Fruit fly (Drosophila melanogaster) whole organism, wandering third instar larva: ENCODE measurements around the gene Cerk.
A peak's percentile ranks its signal among the peaks of the same experiment; 100 is the strongest.

Source experiments
- Abd-B ChIP-seq: fragments of >200 bp; optimal IDR thresholded peaks from 2 replicates; lab custom pipeline; 2017; ENCODE audit warnings: missing biosample characterization, missing genetic modification characterization
- CG32264 ChIP-seq: fragments of 200-800 bp; sonication (Bioruptor generic); optimal IDR thresholded peaks from 2 replicates; lab custom pipeline; 2016; ENCODE audit warnings: missing biosample characterization, missing genetic modification characterization
- CG9705 ChIP-seq: fragments of 200-800 bp; sonication (Bioruptor generic); optimal IDR thresholded peaks from 2 replicates; lab custom pipeline; 2018; ENCODE audit warnings: missing biosample characterization, mild to moderate bottlenecking, missing genetic modification characterization
- CrebA ChIP-seq: fragments of 200-800 bp; sonication (Bioruptor generic); optimal IDR thresholded peaks from 2 replicates; lab custom pipeline; 2016; ENCODE audit warnings: missing biosample characterization, mild to moderate bottlenecking, missing genetic modification characterization, borderline replicate concordance
- Dfd ChIP-seq: fragments of >200 bp; optimal IDR thresholded peaks from 2 replicates; lab custom pipeline; 2017; ENCODE audit warnings: missing biosample characterization, missing genetic modification characterization
- Dif ChIP-seq: fragments of 200-275, 200-300 bp; sonication (Bioruptor generic); optimal IDR thresholded peaks from 2 replicates; lab custom pipeline; 2018; ENCODE audit warnings: missing biosample characterization, missing genetic modification characterization; ENCODE audit not compliant: partially characterized antibody
- GATAd ChIP-seq: sonication (Bioruptor generic); optimal IDR thresholded peaks from 2 replicates; lab custom pipeline; 2016; ENCODE audit warnings: missing biosample characterization, missing genetic modification characterization
- HLH106 ChIP-seq: fragments of 200-800 bp; optimal IDR thresholded peaks from 3 replicates; lab custom pipeline; 2019; ENCODE audit warnings: missing biosample characterization, mild to moderate bottlenecking, missing genetic modification characterization, moderate library complexity
- Hnf4 ChIP-seq: fragments of 200-800 bp; sonication (Bioruptor generic); optimal IDR thresholded peaks from 2 replicates; lab custom pipeline; 2016; ENCODE audit warnings: missing biosample characterization, mild to moderate bottlenecking, missing genetic modification characterization
- Hr78 ChIP-seq: fragments of >200 bp; optimal IDR thresholded peaks from 2 replicates; lab custom pipeline; 2017; ENCODE audit warnings: missing biosample characterization, missing genetic modification characterization
- Hr83 ChIP-seq: fragments of 200-300 bp; sonication (Bioruptor generic); optimal IDR thresholded peaks from 2 replicates; lab custom pipeline; 2016; ENCODE audit warnings: missing biosample characterization, mild to moderate bottlenecking, missing genetic modification characterization, moderate library complexity; ENCODE audit not compliant: poor library complexity, severe bottlenecking
- Jra ChIP-seq: sonication (Bioruptor generic); optimal IDR thresholded peaks from 2 replicates; lab custom pipeline; 2016; ENCODE audit warnings: missing biosample characterization, missing genetic modification characterization
- Mio ChIP-seq: sonication (Bioruptor generic); optimal IDR thresholded peaks from 2 replicates; lab custom pipeline; 2016; ENCODE audit warnings: missing biosample characterization, missing genetic modification characterization
- N ChIP-seq: fragments of >200 bp; optimal IDR thresholded peaks from 2 replicates; lab custom pipeline; 2018; ENCODE audit warnings: missing biosample characterization, missing external identifiers, missing genetic modification characterization
- OdsH ChIP-seq: fragments of 200-800 bp; sonication (Bioruptor generic); optimal IDR thresholded peaks from 2 replicates; lab custom pipeline; 2016; ENCODE audit warnings: missing biosample characterization, mild to moderate bottlenecking, missing genetic modification characterization
- Rel ChIP-seq, 2 experiments: fragments of 200-800 bp; sonication (Bioruptor generic) in 1 of 2; optimal IDR thresholded peaks; 2 replicates in 1 of 2; 3 replicates in 1 of 2; lab custom pipeline; 2016 to 2019; ENCODE audit warnings: mild to moderate bottlenecking in 2 of 2, missing biosample characterization in 2 of 2, missing genetic modification characterization in 2 of 2, moderate library complexity in 1 of 2
- Sp1 ChIP-seq: fragments of 200-800 bp; sonication (Bioruptor generic); optimal IDR thresholded peaks from 3 replicates; lab custom pipeline; 2019; ENCODE audit warnings: missing biosample characterization, mild to moderate bottlenecking, missing genetic modification characterization, moderate library complexity
- Vsx2 ChIP-seq: fragments of 200-300, 225-300 bp; sonication (Bioruptor generic); optimal IDR thresholded peaks from 2 replicates; lab custom pipeline; 2018; ENCODE audit warnings: missing biosample characterization, missing genetic modification characterization; ENCODE audit not compliant: partially characterized antibody
- br ChIP-seq: fragments of 200-800 bp; sonication (Bioruptor generic); optimal IDR thresholded peaks from 2 replicates; lab custom pipeline; 2016; ENCODE audit warnings: missing biosample characterization, missing genetic modification characterization
- brk ChIP-seq: fragments of 200-800 bp; sonication (Bioruptor generic); optimal IDR thresholded peaks from 2 replicates; lab custom pipeline; 2016; ENCODE audit warnings: missing biosample characterization, mild to moderate bottlenecking, missing genetic modification characterization
- dl ChIP-seq, 2 experiments: fragments of 175-275, 200-275 bp in 1 of 2; fragments of 200-275 bp in 1 of 2; sonication (Bioruptor generic); optimal IDR thresholded peaks; lab custom pipeline; 2018; ENCODE audit warnings: mild to moderate bottlenecking in 2 of 2, missing biosample characterization in 2 of 2, missing genetic modification characterization in 2 of 2, moderate library complexity in 2 of 2; ENCODE audit not compliant: partially characterized antibody in 2 of 2, insufficient read depth in 1 of 2
- dmrt93B ChIP-seq: fragments of 200-800 bp; sonication (Bioruptor generic); optimal IDR thresholded peaks from 2 replicates; lab custom pipeline; 2018; ENCODE audit warnings: missing biosample characterization, mild to moderate bottlenecking, missing genetic modification characterization
- dsf ChIP-seq: sonication (Bioruptor generic); optimal IDR thresholded peaks from 2 replicates; lab custom pipeline; 2016; ENCODE audit warnings: missing biosample characterization, missing genetic modification characterization, borderline replicate concordance
- ey ChIP-seq: fragments of 200-800 bp; sonication (Bioruptor generic); optimal IDR thresholded peaks from 2 replicates; lab custom pipeline; 2016; ENCODE audit warnings: missing biosample characterization, missing genetic modification characterization
- foxo ChIP-seq, 2 experiments: fragments of 200-800 bp; sonication (Bioruptor generic); optimal IDR thresholded peaks; 2 replicates in 1 of 2; 3 replicates in 1 of 2; lab custom pipeline; 2016 to 2017; ENCODE audit warnings: missing biosample characterization in 2 of 2, missing genetic modification characterization in 2 of 2
- fru ChIP-seq: fragments of 200-800 bp; sonication (Bioruptor generic); optimal IDR thresholded peaks from 3 replicates; lab custom pipeline; 2016; ENCODE audit warnings: missing biosample characterization, mild to moderate bottlenecking, missing genetic modification characterization
- h ChIP-seq: fragments of 200-800 bp; sonication (Bioruptor generic); optimal IDR thresholded peaks from 3 replicates; lab custom pipeline; 2016; ENCODE audit warnings: missing biosample characterization, mild to moderate bottlenecking, missing genetic modification characterization
- jim ChIP-seq: fragments of 175-275, 200-325 bp; sonication (Bioruptor generic); optimal IDR thresholded peaks from 2 replicates; lab custom pipeline; 2016; ENCODE audit warnings: missing biosample characterization, mild to moderate bottlenecking, missing genetic modification characterization
- lola ChIP-seq: fragments of >200 bp; optimal IDR thresholded peaks from 2 replicates; lab custom pipeline; 2017; ENCODE audit warnings: missing biosample characterization, missing genetic modification characterization
- pan ChIP-seq: fragments of >200 bp; optimal IDR thresholded peaks from 2 replicates; lab custom pipeline; 2017
- psq ChIP-seq: fragments of 200-800 bp; sonication (Bioruptor generic); optimal IDR thresholded peaks from 3 replicates; lab custom pipeline; 2017; ENCODE audit warnings: missing biosample characterization, mild to moderate bottlenecking, missing genetic modification characterization, moderate library complexity
- rgr ChIP-seq: fragments of 200-800 bp; sonication (Bioruptor generic); optimal IDR thresholded peaks from 3 replicates; lab custom pipeline; 2016; ENCODE audit warnings: missing biosample characterization, mild to moderate bottlenecking, missing genetic modification characterization
- sage ChIP-seq: fragments of 200-800 bp; sonication (Bioruptor generic); optimal IDR thresholded peaks from 2 replicates; lab custom pipeline; 2016; ENCODE audit warnings: missing biosample characterization, mild to moderate bottlenecking, missing genetic modification characterization
- sv ChIP-seq: fragments of 200-800 bp; sonication (Bioruptor generic); optimal IDR thresholded peaks from 3 replicates; lab custom pipeline; 2016; ENCODE audit warnings: missing biosample characterization, missing genetic modification characterization
- tai ChIP-seq: sonication (Bioruptor generic); optimal IDR thresholded peaks from 2 replicates; lab custom pipeline; 2016; ENCODE audit warnings: missing biosample characterization, missing genetic modification characterization
- usp ChIP-seq: fragments of >200 bp; optimal IDR thresholded peaks from 2 replicates; lab custom pipeline; 2017; ENCODE audit warnings: missing biosample characterization, missing genetic modification characterization
- woc ChIP-seq: sonication (Bioruptor generic); optimal IDR thresholded peaks from 2 replicates; lab custom pipeline; 2016; ENCODE audit warnings: missing biosample characterization, mild to moderate bottlenecking, missing genetic modification characterization

Gene Cerk

DNA sequence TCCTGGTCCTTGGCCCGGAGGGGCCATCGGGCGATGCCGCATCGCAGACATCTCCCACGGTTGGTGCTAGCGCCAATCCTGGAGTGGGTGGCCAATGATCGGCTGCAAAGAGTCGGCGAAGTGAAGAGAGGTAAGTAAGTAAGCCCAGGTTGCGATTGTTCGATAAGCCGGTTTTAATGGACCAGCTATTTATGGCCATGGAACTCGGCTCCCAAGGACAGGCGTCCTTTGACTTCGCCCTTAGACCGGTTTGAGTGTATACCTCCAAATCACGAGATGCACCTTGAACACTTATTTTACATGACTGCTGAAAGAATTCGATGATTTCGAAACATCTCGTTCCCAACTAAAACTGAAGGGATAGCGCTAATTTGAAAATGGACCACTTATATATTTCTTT, 17.7 kb upstream of the Cerk start:
- no peak for TF ChIP-seq Dfd (GFP tag; lab: Kevin White, UChicago)
- TF ChIP-seq fru, result peak; percentile 14
- no peak for TF ChIP-seq brk
- TF ChIP-seq Vsx2 (GFP tag; lab: Kevin White, UChicago), result no peak
- TF ChIP-seq, all 38 proteins: peak for 1

DNA sequence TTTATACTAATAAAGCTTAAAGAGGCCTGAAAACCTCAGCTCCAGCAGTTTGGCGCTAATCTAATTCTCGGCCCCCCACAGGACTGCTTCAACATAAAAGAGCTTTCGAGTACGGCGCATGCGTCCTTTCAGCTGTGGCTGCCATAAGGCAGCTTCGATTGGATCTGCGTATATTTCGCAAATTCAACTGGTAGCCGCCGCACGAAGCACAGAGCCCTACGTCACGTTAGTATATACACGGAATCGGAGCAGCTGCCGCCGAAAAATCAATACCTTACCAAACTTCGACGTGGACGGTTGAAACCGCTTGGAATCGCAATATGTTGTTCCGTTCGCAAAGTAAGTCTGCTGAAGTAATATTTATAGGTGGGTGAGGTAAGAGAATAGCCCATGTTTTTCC, 8.5 kb upstream of the Cerk start, which contains the start of gene 7B2:
Gene 7B2 (plus strand): TSS at position 169 of the 400 bp plus-strand sequence.
- TF ChIP-seq Jra, result no peak
- no peak for TF ChIP-seq psq (GFP tag; lab: Kevin White, UChicago)
- TF ChIP-seq Hr78, result no peak
- TF ChIP-seq br (GFP tag; lab: Kevin White, UChicago), result no peak
- TF ChIP-seq OdsH (GFP tag; lab: Kevin White, UChicago), result no peak
- TF ChIP-seq rgr (GFP tag; lab: Kevin White, UChicago), result no peak
- TF ChIP-seq dsf, result no peak
- no peak for TF ChIP-seq woc (GFP tag; lab: Kevin White, UChicago)
- no peak for TF ChIP-seq usp
- no peak for TF ChIP-seq h (GFP tag; lab: Kevin White, UChicago)
- no peak for TF ChIP-seq sage (GFP tag; lab: Kevin White, UChicago)
- TF ChIP-seq foxo (GFP tag; optimal IDR thresholded peaks at IDR 0.05; lab: Kevin White, UChicago), result no peak
- no peak for TF ChIP-seq HLH106 (tag; lab: Kevin White, UChicago)
- no peak for TF ChIP-seq Vsx2 (GFP tag; lab: Kevin White, UChicago)
- TF ChIP-seq Mio, result no peak
- TF ChIP-seq Rel (GFP tag; optimal IDR thresholded peaks at IDR 0.05; lab: Kevin White, UChicago), result no peak
- TF ChIP-seq Rel (tag; optimal IDR thresholded peaks at IDR 0.05; lab: Kevin White, UChicago), result no peak
- no peak for TF ChIP-seq CG32264
- no peak for TF ChIP-seq GATAd (GFP tag; lab: Kevin White, UChicago)
- TF ChIP-seq fru, result no peak
- TF ChIP-seq sv, result no peak

DNA sequence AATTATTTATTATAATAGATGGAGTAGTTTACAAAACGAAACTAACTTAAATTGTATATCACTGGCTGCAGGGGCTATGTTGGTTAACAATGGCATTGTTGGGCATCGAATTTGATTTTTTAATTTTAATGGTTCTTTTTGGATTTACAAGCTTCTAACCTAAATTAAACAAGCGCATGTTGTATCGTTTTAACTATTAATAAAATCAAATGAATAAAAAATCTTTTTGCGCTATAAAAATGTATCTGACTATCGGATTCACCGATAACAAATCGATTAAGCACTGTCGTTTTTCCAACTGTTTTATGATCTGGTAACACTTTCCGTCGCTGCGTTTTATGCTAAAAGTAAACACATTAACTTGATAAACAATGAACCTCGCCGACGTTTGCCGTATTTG, 6.6 kb upstream of the Cerk start, which contains the start of the genes hd and CG14667:
Gene hd (minus strand): TSS at position 243 of the 400 bp plus-strand sequence.
Gene CG14667 (plus strand): TSS at position 303 of the 400 bp plus-strand sequence.
- no peak for TF ChIP-seq psq (GFP tag; lab: Kevin White, UChicago)
- no peak for TF ChIP-seq lola (GFP tag; lab: Kevin White, UChicago)
- TF ChIP-seq Jra, result no peak
- no peak for TF ChIP-seq dl (GFP tag; optimal IDR thresholded peaks at IDR 0.05; lab: Kevin White, UChicago; ENCODE audit: insufficient read depth in 1 of 2, partially characterized antibody in 2 of 2)
- no peak for TF ChIP-seq CG9705 (GFP tag; lab: Kevin White, UChicago)
- no peak for TF ChIP-seq dmrt93B (GFP tag; lab: Kevin White, UChicago)
- no peak for TF ChIP-seq rgr (GFP tag; lab: Kevin White, UChicago)
- no peak for TF ChIP-seq GATAd (GFP tag; lab: Kevin White, UChicago)
- no peak for TF ChIP-seq Hr83 (GFP tag; lab: Kevin White, UChicago)
- TF ChIP-seq tai (GFP tag; lab: Kevin White, UChicago), result no peak
- TF ChIP-seq HLH106 (tag; lab: Kevin White, UChicago), result no peak
- TF ChIP-seq sage (GFP tag; lab: Kevin White, UChicago), result no peak
- no peak for TF ChIP-seq pan
- no peak for TF ChIP-seq dsf
- TF ChIP-seq Mio, result no peak
- TF ChIP-seq br (GFP tag; lab: Kevin White, UChicago), result no peak
- no peak for TF ChIP-seq CrebA
- no peak for TF ChIP-seq Hnf4 (GFP tag; lab: Kevin White, UChicago)
- no peak for TF ChIP-seq OdsH (GFP tag; lab: Kevin White, UChicago)

DNA sequence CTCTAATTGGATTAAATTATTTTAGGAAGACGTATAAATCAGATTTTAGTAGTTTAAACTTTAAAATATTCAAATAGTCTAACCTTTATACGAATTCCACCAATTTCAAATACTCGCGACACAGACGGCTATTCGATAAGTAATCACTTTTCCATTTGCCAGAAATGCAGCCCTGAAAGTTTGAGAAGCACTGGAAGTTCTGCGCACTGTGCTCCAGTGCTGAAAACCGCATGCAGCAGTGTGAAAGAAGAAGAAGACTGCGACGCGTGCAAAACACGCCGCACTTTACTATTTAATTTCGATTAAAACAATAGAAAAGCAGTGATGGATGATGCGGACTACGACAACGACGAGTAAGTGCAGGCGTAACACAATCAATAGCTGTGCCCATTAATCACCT, 3.5 kb upstream of the Cerk start, which contains the start of gene Polr2F:
Gene Polr2F (plus strand): TSS at position 233 of the 400 bp plus-strand sequence.
- TF ChIP-seq Mio, result peak; percentile 46
- peak; percentile 65 for TF ChIP-seq psq (GFP tag; lab: Kevin White, UChicago)
- no peak for TF ChIP-seq Vsx2 (GFP tag; lab: Kevin White, UChicago)
- no peak for TF ChIP-seq usp
- no peak for TF ChIP-seq dl (GFP tag; optimal IDR thresholded peaks at IDR 0.05; lab: Kevin White, UChicago; ENCODE audit: insufficient read depth in 1 of 2, partially characterized antibody in 2 of 2)
- TF ChIP-seq dsf, result no peak
- peak; percentile 89 for TF ChIP-seq rgr (GFP tag; lab: Kevin White, UChicago)
- TF ChIP-seq CrebA, result no peak
- TF ChIP-seq Hnf4 (GFP tag; lab: Kevin White, UChicago), result no peak
- peak; percentile 77 for TF ChIP-seq HLH106 (tag; lab: Kevin White, UChicago)
- no peak for TF ChIP-seq Abd-B
- peak; percentile 78 for TF ChIP-seq jim (GFP tag; lab: Kevin White, UChicago)
- TF ChIP-seq tai (GFP tag; lab: Kevin White, UChicago), result no peak
- peak; percentile 63 for TF ChIP-seq OdsH (GFP tag; lab: Kevin White, UChicago)
- TF ChIP-seq foxo (GFP tag; optimal IDR thresholded peaks at IDR 0.05; lab: Kevin White, UChicago), result peak in 1 of 2 experiments; percentile 91
- TF ChIP-seq Hr78, result no peak
- no peak for TF ChIP-seq dmrt93B (GFP tag; lab: Kevin White, UChicago)
- peak; percentile 80 for TF ChIP-seq fru
- TF ChIP-seq h (GFP tag; lab: Kevin White, UChicago), result peak; percentile 89
- no peak for TF ChIP-seq N
- TF ChIP-seq GATAd (GFP tag; lab: Kevin White, UChicago), result no peak
- TF ChIP-seq Sp1, result peak; percentile 67
- peak; percentile 22 for TF ChIP-seq sage (GFP tag; lab: Kevin White, UChicago)
- no peak for TF ChIP-seq Dif
- peak; percentile 74 for TF ChIP-seq CG9705 (GFP tag; lab: Kevin White, UChicago)
- peak; percentile 81 for TF ChIP-seq br (GFP tag; lab: Kevin White, UChicago)
- TF ChIP-seq Dfd (GFP tag; lab: Kevin White, UChicago), result no peak
- TF ChIP-seq CG32264, result peak; percentile 66
- TF ChIP-seq sv, result peak; percentile 78
- TF ChIP-seq ey (GFP tag; lab: Kevin White, UChicago), result peak; percentile 85
- TF ChIP-seq Jra, result no peak
- TF ChIP-seq woc (GFP tag; lab: Kevin White, UChicago), result peak; percentile 96
- TF ChIP-seq Hr83 (GFP tag; lab: Kevin White, UChicago), result peak; percentile 96
